Fruit fly (Drosophila melanogaster) whole organism, embryonic: ENCODE results near the gene CG5618.
A peak's percentile ranks its signal among the peaks of the same experiment; 100 is the strongest.

Experiments
- Adf1 ChIP-seq: fragments of 200-800 bp; sonication (Bioruptor generic); IDR thresholded peaks from 2 replicates; pipeline ENCODE4 v1.3.6; 2022; ENCODE audit warnings: missing biosample characterization, missing genetic modification characterization
- Aef1 ChIP-seq: fragments of 200-800 bp; sonication (Bioruptor generic); IDR thresholded peaks from 3 replicates; pipeline ENCODE4 v1.3.6; 2022; ENCODE audit warnings: missing biosample characterization, missing genetic modification characterization
- Atf-2 ChIP-seq: fragments of 200-800 bp; sonication (Bioruptor generic); optimal IDR thresholded peaks from 2 replicates; lab custom pipeline; 2016; ENCODE audit warnings: missing biosample characterization, missing genetic modification characterization
- B-H2 ChIP-seq: fragments of 200-800 bp; sonication (Bioruptor generic); optimal IDR thresholded peaks from 2 replicates; lab custom pipeline; 2018; ENCODE audit warnings: missing biosample characterization, mild to moderate bottlenecking, missing genetic modification characterization
- CG12071 ChIP-seq: fragments of 200-800 bp; sonication (Bioruptor generic); optimal IDR thresholded peaks from 3 replicates; lab custom pipeline; 2018; ENCODE audit warnings: missing biosample characterization, mild to moderate bottlenecking, missing genetic modification characterization
- CG12299 ChIP-seq: fragments of 200-800 bp; sonication (Bioruptor generic); optimal IDR thresholded peaks from 2 replicates; lab custom pipeline; 2018; ENCODE audit warnings: missing biosample characterization, mild to moderate bottlenecking, missing genetic modification characterization
- CG12769 ChIP-seq: fragments of 200-800 bp; sonication (Bioruptor generic); optimal IDR thresholded peaks from 2 replicates; lab custom pipeline; 2019; ENCODE audit warnings: missing biosample characterization, mild to moderate bottlenecking, missing genetic modification characterization, moderate library complexity
- CG14441 ChIP-seq: fragments of 200-800 bp; sonication (Bioruptor generic); IDR thresholded peaks from 2 replicates; pipeline ENCODE4 v1.3.6; 2022; ENCODE audit warnings: missing biosample characterization, missing genetic modification characterization
- CG15479 ChIP-seq: fragments of 200-800 bp; sonication (Bioruptor generic); optimal IDR thresholded peaks from 3 replicates; lab custom pipeline; 2019; ENCODE audit warnings: missing biosample characterization, mild to moderate bottlenecking, missing genetic modification characterization, moderate library complexity
- CG1602 ChIP-seq: fragments of 200-800 bp; sonication (Bioruptor generic); optimal IDR thresholded peaks from 3 replicates; lab custom pipeline; 2016; ENCODE audit warnings: missing biosample characterization, missing genetic modification characterization
- CG16779 ChIP-seq: fragments of 200-800 bp; sonication (Bioruptor generic); IDR thresholded peaks from 2 replicates; pipeline ENCODE4 v1.3.6; 2022; ENCODE audit warnings: missing biosample characterization, missing genetic modification characterization
- CG2116 ChIP-seq: fragments of 200-800 bp; sonication (Bioruptor generic); optimal IDR thresholded peaks from 3 replicates; lab custom pipeline; 2018; ENCODE audit warnings: missing biosample characterization, mild to moderate bottlenecking, missing genetic modification characterization
- CG2199 ChIP-seq: fragments of 200-800 bp; sonication (Bioruptor generic); IDR thresholded peaks from 3 replicates; pipeline ENCODE4 v1.3.6; 2022; ENCODE audit warnings: missing biosample characterization, missing genetic modification characterization
- CG32772 ChIP-seq: fragments of 200-800 bp; sonication (Bioruptor generic); IDR thresholded peaks from 2 replicates; pipeline ENCODE4 v1.3.6; 2022; ENCODE audit warnings: missing biosample characterization, missing genetic modification characterization
- CG4282 ChIP-seq: fragments of 200-800 bp; sonication (Bioruptor generic); optimal IDR thresholded peaks from 2 replicates; lab custom pipeline; 2016; ENCODE audit warnings: missing biosample characterization, missing genetic modification characterization
- CG4328 ChIP-seq: fragments of 200-800 bp; sonication (Bioruptor generic); optimal IDR thresholded peaks from 3 replicates; lab custom pipeline; 2017; ENCODE audit warnings: missing biosample characterization, missing genetic modification reagents, missing genetic modification characterization
- CG4617 ChIP-seq: fragments of 200-800 bp; sonication (Bioruptor generic); optimal IDR thresholded peaks from 3 replicates; lab custom pipeline; 2016; ENCODE audit warnings: missing biosample characterization, missing genetic modification characterization, borderline replicate concordance
- CG6175 ChIP-seq: fragments of 200-800 bp; sonication (Bioruptor generic); IDR thresholded peaks from 3 replicates; pipeline ENCODE4 v1.3.6; 2022; ENCODE audit warnings: missing biosample characterization, missing genetic modification characterization
- CG6683 ChIP-seq: fragments of 200-800 bp; sonication (Bioruptor generic); optimal IDR thresholded peaks from 2 replicates; lab custom pipeline; 2017; ENCODE audit warnings: missing biosample characterization, mild to moderate bottlenecking, missing genetic modification characterization, missing genetic modification reagents
- CG8478 ChIP-seq: fragments of >200 bp; optimal IDR thresholded peaks from 2 replicates; lab custom pipeline; 2018
- CHES-1-like ChIP-seq: fragments of 200-800 bp; sonication (Bioruptor generic); optimal IDR thresholded peaks from 2 replicates; lab custom pipeline; 2016; ENCODE audit warnings: missing biosample characterization, missing genetic modification characterization
- Chrac-16 ChIP-seq: fragments of 200-800 bp; sonication (Bioruptor generic); optimal IDR thresholded peaks from 3 replicates; lab custom pipeline; 2016; ENCODE audit warnings: missing biosample characterization, missing genetic modification characterization
- ERR ChIP-seq: fragments of 200-800 bp; sonication (Bioruptor generic); optimal IDR thresholded peaks from 2 replicates; lab custom pipeline; 2016; ENCODE audit warnings: missing biosample characterization, missing genetic modification characterization
- Ets65A ChIP-seq: fragments of 200-800 bp; sonication (Bioruptor generic); peaks from one replicate; lab custom pipeline; 2016; ENCODE audit warnings: missing biosample characterization, missing genetic modification characterization
- Hr51 ChIP-seq, 2 experiments: fragments of 200-800 bp; sonication (Bioruptor generic); optimal IDR thresholded peaks; 2 replicates in 1 of 2; 3 replicates in 1 of 2; lab custom pipeline; 2016 to 2018; ENCODE audit warnings: missing biosample characterization in 2 of 2, missing genetic modification characterization in 2 of 2, mild to moderate bottlenecking in 1 of 2, moderate library complexity in 1 of 2
- MBD-R2 ChIP-seq: fragments of 200-800 bp; sonication (Bioruptor generic); IDR thresholded peaks from 2 replicates; pipeline ENCODE4 v1.3.6; 2022; ENCODE audit warnings: missing biosample characterization, missing genetic modification characterization
- Med ChIP-seq: fragments of 200-800 bp; sonication (Bioruptor generic); peaks from one replicate; lab custom pipeline; 2016; ENCODE audit warnings: missing biosample characterization, missing genetic modification characterization, mild to moderate bottlenecking, inconsistent platforms, moderate library complexity
- Mes4 ChIP-seq: fragments of 200-800 bp; sonication (Bioruptor generic); optimal IDR thresholded peaks from 2 replicates; lab custom pipeline; 2016; ENCODE audit warnings: missing biosample characterization, missing genetic modification characterization
- Neu2 ChIP-seq: fragments of 200-800 bp; sonication (Bioruptor generic); optimal IDR thresholded peaks from 3 replicates; lab custom pipeline; 2016; ENCODE audit warnings: missing biosample characterization, missing genetic modification characterization, borderline replicate concordance
- Optix ChIP-seq: fragments of 200-800 bp; sonication (Bioruptor generic); IDR thresholded peaks from 3 replicates; pipeline ENCODE4 v1.3.6; 2022; ENCODE audit warnings: missing biosample characterization, missing genetic modification characterization
- Sox100B ChIP-seq: fragments of 200-800 bp; sonication (Bioruptor generic); optimal IDR thresholded peaks from 3 replicates; lab custom pipeline; 2018; ENCODE audit warnings: missing biosample characterization, mild to moderate bottlenecking, missing genetic modification characterization
- Taf1 ChIP-seq: fragments of 200-800 bp; sonication (Bioruptor generic); IDR thresholded peaks from 2 replicates; pipeline ENCODE4 v1.3.6; 2022; ENCODE audit warnings: missing biosample characterization, missing genetic modification characterization
- Vsx1 ChIP-seq: fragments of 200-800 bp; sonication (Bioruptor generic); optimal IDR thresholded peaks from 2 replicates; lab custom pipeline; 2017; ENCODE audit warnings: missing biosample characterization, mild to moderate bottlenecking, missing genetic modification characterization, missing genetic modification reagents
- abd-A ChIP-seq: fragments of 200-800 bp; sonication (Bioruptor generic); optimal IDR thresholded peaks from 3 replicates; lab custom pipeline; 2019; ENCODE audit warnings: missing biosample characterization, mild to moderate bottlenecking, missing genetic modification characterization, moderate library complexity
- amos ChIP-seq: fragments of 200-800 bp; sonication (Bioruptor generic); IDR thresholded peaks from 2 replicates; pipeline ENCODE4 v1.3.6; 2022; ENCODE audit warnings: missing biosample characterization, missing genetic modification characterization; ENCODE audit not compliant: partially characterized antibody
- ara ChIP-seq: fragments of 200-800 bp; sonication (Bioruptor generic); IDR thresholded peaks from 2 replicates; pipeline ENCODE4 v1.3.6; 2022; ENCODE audit warnings: missing biosample characterization, missing genetic modification characterization
- btn ChIP-seq: fragments of 200-800 bp; sonication (Bioruptor generic); optimal IDR thresholded peaks from 2 replicates; lab custom pipeline; 2016; ENCODE audit warnings: missing biosample characterization, missing genetic modification characterization
- cato ChIP-seq: fragments of 200-800 bp; sonication (Bioruptor generic); optimal IDR thresholded peaks from 2 replicates; lab custom pipeline; 2016; ENCODE audit warnings: missing biosample characterization, missing genetic modification characterization, borderline replicate concordance
- ci ChIP-seq: fragments of 200-800 bp; sonication (Bioruptor generic); IDR thresholded peaks from 3 replicates; pipeline ENCODE4 v1.3.6; 2022; ENCODE audit warnings: missing biosample characterization, missing genetic modification characterization
- croc ChIP-seq: fragments of 200-800 bp; sonication (Bioruptor generic); conservative IDR thresholded peaks from 3 replicates; pipeline ENCODE4 v1.3.6; 2022; ENCODE audit warnings: missing biosample characterization, missing genetic modification characterization
- eve ChIP-seq, 2 experiments: fragments of >200 bp; optimal IDR thresholded peaks; 2 replicates each; lab custom pipeline; 2017; ENCODE audit warnings: missing biosample characterization in 2 of 2, missing genetic modification characterization in 2 of 2
- fd102C ChIP-seq: fragments of 200-800 bp; sonication (Bioruptor generic); optimal IDR thresholded peaks from 2 replicates; lab custom pipeline; 2018; ENCODE audit warnings: missing biosample characterization, mild to moderate bottlenecking, missing genetic modification characterization, moderate library complexity
- fd64A ChIP-seq: fragments of 200-800 bp; sonication (Bioruptor generic); optimal IDR thresholded peaks from 3 replicates; lab custom pipeline; 2018; ENCODE audit warnings: missing biosample characterization, mild to moderate bottlenecking, missing genetic modification characterization
- ham ChIP-seq: fragments of 200-800 bp; sonication (Bioruptor generic); IDR thresholded peaks from 2 replicates; pipeline ENCODE4 v1.3.6; 2022; ENCODE audit warnings: missing biosample characterization, missing genetic modification characterization
- lilli ChIP-seq: fragments of 200-800 bp; sonication (Bioruptor generic); optimal IDR thresholded peaks from 3 replicates; lab custom pipeline; 2016; ENCODE audit warnings: missing biosample characterization, missing genetic modification characterization
- nerfin-2 ChIP-seq: fragments of 200-800 bp; sonication (Bioruptor generic); IDR thresholded peaks from 2 replicates; pipeline ENCODE4 v1.3.6; 2022; ENCODE audit warnings: missing biosample characterization, missing genetic modification characterization; ENCODE audit not compliant: partially characterized antibody
- slbo ChIP-seq: fragments of 200-800 bp; sonication (Bioruptor generic); IDR thresholded peaks from 2 replicates; pipeline ENCODE4 v1.3.6; 2022; ENCODE audit warnings: missing biosample characterization, missing genetic modification characterization
- slou ChIP-seq: fragments of 200-800 bp; sonication (Bioruptor generic); optimal IDR thresholded peaks from 3 replicates; lab custom pipeline; 2016; ENCODE audit warnings: missing biosample characterization, missing genetic modification characterization
- sug ChIP-seq: fragments of 200-800 bp; optimal IDR thresholded peaks from 2 replicates; lab custom pipeline; 2019; ENCODE audit warnings: missing biosample characterization, mild to moderate bottlenecking, missing genetic modification characterization, moderate library complexity
- tup ChIP-seq: fragments of 200-800 bp; sonication (Bioruptor generic); optimal IDR thresholded peaks from 2 replicates; lab custom pipeline; 2016; ENCODE audit warnings: missing biosample characterization, mild to moderate bottlenecking, missing genetic modification characterization, moderate library complexity
- vvl ChIP-seq: fragments of 200-800 bp; sonication (Bioruptor generic); IDR thresholded peaks from 2 replicates; pipeline ENCODE4 v1.3.6; 2022; ENCODE audit warnings: missing biosample characterization, missing genetic modification characterization
- z ChIP-seq: fragments of 200-800 bp; sonication (Bioruptor generic); IDR thresholded peaks from 3 replicates; pipeline ENCODE4 v1.3.6; 2022; ENCODE audit warnings: missing biosample characterization, missing genetic modification characterization
- zen2 ChIP-seq: fragments of 200-800 bp; sonication (Bioruptor generic); IDR thresholded peaks from 3 replicates; pipeline ENCODE4 v1.3.6; 2022; ENCODE audit warnings: missing biosample characterization, missing genetic modification characterization; ENCODE audit not compliant: partially characterized antibody

Gene CG5618

DNA sequence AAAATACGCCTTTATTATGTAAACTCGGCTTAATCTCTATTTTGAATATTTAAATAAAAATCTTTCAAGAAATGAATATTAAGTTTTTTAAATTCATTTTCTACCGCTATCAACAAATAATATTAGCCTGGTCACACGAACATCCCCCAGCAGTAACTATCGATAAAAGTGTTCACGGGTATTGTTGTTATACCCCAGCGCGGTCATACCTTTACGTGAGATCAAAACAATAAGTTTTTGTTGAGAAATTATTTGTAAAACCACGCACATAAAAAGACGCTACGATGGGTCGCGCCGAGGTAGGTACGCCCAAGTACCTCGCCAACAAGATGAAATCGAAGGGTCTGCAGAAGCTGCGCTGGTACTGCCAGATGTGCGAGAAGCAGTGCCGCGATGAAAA, 3.4 kb downstream of the CG5618 start, which contains the start of gene kin17 (continued):
- 0 out of 2 replicates have a peak, but pooled peaks have one; percentile 26 for TF ChIP-seq nerfin-2 (GFP tag; lab: Robert Waterston, UW)
- TF ChIP-seq CG14441 (GFP tag; lab: Robert Waterston, UW), result no peak
- no peak for TF ChIP-seq Chrac-16 (GFP tag; lab: Kevin White, UChicago)
- TF ChIP-seq amos (GFP tag; lab: Robert Waterston, UW), result peak; percentile 72
- no peak for TF ChIP-seq CG32772 (GFP tag; lab: Robert Waterston, UW)
- no peak for TF ChIP-seq abd-A (tag; lab: Kevin White, UChicago)
- no peak for TF ChIP-seq eve (GFP tag; optimal IDR thresholded peaks at IDR 0.05; lab: Kevin White, UChicago)
- no peak for TF ChIP-seq CG4328 (GFP tag; lab: Kevin White, UChicago)
- no peak for TF ChIP-seq Mes4 (GFP tag; lab: Kevin White, UChicago)
- no peak for TF ChIP-seq ci (GFP tag; lab: Robert Waterston, UW)
- no peak for TF ChIP-seq Ets65A (GFP tag; lab: Kevin White, UChicago)
- TF ChIP-seq croc (GFP tag; lab: Robert Waterston, UW), result no peak
- TF ChIP-seq vvl (GFP tag; lab: Robert Waterston, UW), result no peak
- no peak for TF ChIP-seq CG12071 (GFP tag; lab: Kevin White, UChicago)
- TF ChIP-seq Sox100B (GFP tag; lab: Kevin White, UChicago), result no peak
- no peak for TF ChIP-seq sug (tag; lab: Kevin White, UChicago)
- peak; percentile 68 for TF ChIP-seq CG4617
- no peak for TF ChIP-seq Optix (GFP tag; lab: Robert Waterston, UW)
- TF ChIP-seq Taf1 (GFP tag; lab: Robert Waterston, UW), result no peak
- no peak for TF ChIP-seq tup (GFP tag; lab: Kevin White, UChicago)
- TF ChIP-seq CG6683 (GFP tag; lab: Kevin White, UChicago), result no peak
- TF ChIP-seq CG4282, result no peak
- TF ChIP-seq CG12299 (tag; lab: Kevin White, UChicago), result no peak
- TF ChIP-seq CG16779 (GFP tag; lab: Robert Waterston, UW), result no peak
- no peak for TF ChIP-seq CG2199 (GFP tag; lab: Robert Waterston, UW)
- peak; percentile 69 for TF ChIP-seq MBD-R2 (GFP tag; lab: Robert Waterston, UW)
- TF ChIP-seq fd64A (GFP tag; lab: Kevin White, UChicago), result no peak
- TF ChIP-seq ara (GFP tag; lab: Robert Waterston, UW), result no peak
- TF ChIP-seq btn, result no peak
- TF ChIP-seq Med (GFP tag; lab: Kevin White, UChicago), result peak; percentile 56
- TF ChIP-seq fd102C (GFP tag; lab: Kevin White, UChicago), result no peak
- no peak for TF ChIP-seq B-H2 (GFP tag; lab: Kevin White, UChicago)
- TF ChIP-seq CG2116, result peak; percentile 2
- no peak for TF ChIP-seq CG15479
- TF ChIP-seq zen2 (GFP tag; lab: Robert Waterston, UW), result peak; percentile 54; the same call in 2 of the 3 replicates
- TF ChIP-seq z, result no peak
- no peak for TF ChIP-seq Neu2 (GFP tag; lab: Kevin White, UChicago)
- no peak for TF ChIP-seq CG12769
- no peak for TF ChIP-seq CHES-1-like (GFP tag; lab: Kevin White, UChicago)
- no peak for TF ChIP-seq CG6175 (GFP tag; lab: Robert Waterston, UW)
- TF ChIP-seq Adf1 (GFP tag; lab: Robert Waterston, UW), result no peak
- no peak for TF ChIP-seq Vsx1 (GFP tag; lab: Kevin White, UChicago)
- TF ChIP-seq Aef1 (GFP tag; lab: Robert Waterston, UW), result no peak
- TF ChIP-seq ham, result no peak
- no peak for TF ChIP-seq cato (GFP tag; lab: Kevin White, UChicago)
- no peak for TF ChIP-seq lilli (GFP tag; lab: Kevin White, UChicago)
- no peak for TF ChIP-seq slbo (GFP tag; lab: Robert Waterston, UW)
- no peak for TF ChIP-seq CG1602 (GFP tag; lab: Kevin White, UChicago)
- TF ChIP-seq Hr51 (GFP tag; optimal IDR thresholded peaks at IDR 0.05; lab: Kevin White, UChicago), result no peak
- no peak for TF ChIP-seq CG8478 (lab: Kevin White, UChicago)
- TF ChIP-seq slou, result no peak
- TF ChIP-seq ERR (GFP tag; lab: Kevin White, UChicago), result no peak
- TF ChIP-seq Atf-2 (GFP tag; lab: Kevin White, UChicago), result no peak
